Fruit fly (Drosophila melanogaster): ENCODE data around the gene CG8010.

CG8010 gene

DNA sequence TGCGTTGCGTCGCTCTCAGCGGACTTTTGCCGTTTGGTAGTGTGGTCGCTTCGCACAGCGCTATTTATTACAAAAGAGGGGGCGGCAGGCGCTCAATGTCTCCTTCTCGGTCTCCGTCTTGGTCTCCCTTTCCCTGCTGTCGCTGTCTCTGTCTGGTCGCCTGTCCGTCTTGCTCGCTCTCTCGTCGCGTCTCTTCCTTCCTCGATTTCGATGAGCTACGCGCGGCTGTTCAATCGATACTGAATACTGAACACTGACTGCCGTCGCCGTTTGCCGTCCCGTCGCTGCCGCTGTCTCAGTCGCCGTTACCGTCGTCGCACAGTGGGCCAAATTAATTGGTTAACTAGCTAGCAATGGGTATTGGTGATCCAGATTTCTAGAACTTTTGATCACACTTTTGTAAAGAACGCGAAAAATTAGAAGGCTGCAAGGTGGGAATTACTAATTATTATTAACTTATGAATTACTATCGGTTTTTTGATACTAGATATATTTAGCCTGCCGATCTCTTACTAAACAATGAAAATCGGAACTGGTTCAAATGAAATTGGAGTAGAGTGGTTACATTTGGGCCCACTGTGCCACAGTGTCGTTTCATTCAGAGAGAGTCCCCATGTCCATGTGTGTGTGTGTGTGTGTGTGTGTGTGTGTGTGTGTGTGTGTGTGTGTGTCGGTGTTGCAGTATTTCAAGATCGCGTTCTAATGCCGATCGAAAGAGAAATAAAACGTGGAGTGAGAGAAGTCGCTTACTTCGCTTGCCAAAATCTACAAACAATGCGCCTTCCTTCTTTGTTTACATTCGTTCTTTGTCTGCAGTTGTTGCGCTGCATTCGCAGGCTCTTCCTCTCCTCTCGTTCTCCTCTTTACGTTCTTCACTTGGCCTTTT is 29.4 kb upstream of the CG8010 start, which contains the start of gene CG8034 (continued):
- TF ChIP-seq grau (tag; optimal IDR thresholded peaks at IDR 0.05) (peak; percentile 97), CG6791 (GFP tag; IDR thresholded peaks at IDR 0.05; ENCODE audit: partially characterized antibody) (0 out of 3 replicates have a peak, but pooled peaks have one; percentile 42), CG32772 (GFP tag; IDR thresholded peaks at IDR 0.05) (peak; percentile 93), CG30020 (tag; optimal IDR thresholded peaks at IDR 0.05) (peak; percentile 87), Sox102F (GFP tag; optimal IDR thresholded peaks at IDR 0.05) (peak; percentile 95), CG13123 (GFP tag; optimal IDR thresholded peaks at IDR 0.05) (peak; percentile 80), CG33557 (GFP tag; optimal IDR thresholded peaks at IDR 0.05) (peak; percentile 97), CHES-1-like (GFP tag; optimal IDR thresholded peaks at IDR 0.05) (peak; percentile 96), CG1602 (GFP tag; optimal IDR thresholded peaks at IDR 0.05) (peak; percentile 94), CG42726 (GFP tag; IDR thresholded peaks at IDR 0.05; ENCODE audit: partially characterized antibody) (peak; percentile 53; the same call in 1 of the 2 replicates), shn (GFP tag; optimal IDR thresholded peaks at IDR 0.05) (peak; percentile 96), E2f2 (GFP tag; IDR thresholded peaks at IDR 0.05) (peak; percentile 80), CG7271 (tag; optimal IDR thresholded peaks at IDR 0.05) (peak; percentile 77), Asciz (GFP tag; optimal IDR thresholded peaks at IDR 0.05) (peak; percentile 93), CG17612 (GFP tag; IDR thresholded peaks at IDR 0.05) (peak; percentile 72), CG2889 (GFP tag; IDR thresholded peaks at IDR 0.05) (peak; percentile 90), stc (GFP tag; IDR thresholded peaks at IDR 0.05) (peak; percentile 92), Max (GFP tag; optimal IDR thresholded peaks at IDR 0.05) (peak; percentile 93), lmd (GFP tag; IDR thresholded peaks at IDR 0.05) (peak; percentile 97), nom (GFP tag; optimal IDR thresholded peaks at IDR 0.05) (peak; percentile 91), B-H1 (GFP tag; IDR thresholded peaks at IDR 0.05) (peak; percentile 88), Mes4 (GFP tag; optimal IDR thresholded peaks at IDR 0.05) (peak; percentile 95), CG15479 (GFP tag; optimal IDR thresholded peaks at IDR 0.05) (peak; percentile 39), CG4707 (GFP tag; optimal IDR thresholded peaks at IDR 0.05) (peak; percentile 100), Oaz (GFP tag; IDR thresholded peaks at IDR 0.05) (peak; percentile 89), gsb-n (tag; optimal IDR thresholded peaks at IDR 0.05) (peak; percentile 95), CG11456 (GFP tag; IDR thresholded peaks at IDR 0.05) (peak; percentile 91), CG4282 (GFP tag; optimal IDR thresholded peaks at IDR 0.05) (peak; percentile 91), NC2β (GFP tag; optimal IDR thresholded peaks at IDR 0.05) (peak; percentile 93), stwl (tag; optimal IDR thresholded peaks at IDR 0.05) (peak; percentile 26), chinmo (GFP tag; IDR thresholded peaks at IDR 0.05; ENCODE audit: partially characterized antibody) (peak; percentile 75; the same call in 3 of the 4 replicates), CG9797 (GFP tag; optimal IDR thresholded peaks at IDR 0.05) (peak; percentile 61), CG9932 (GFP tag; IDR thresholded peaks at IDR 0.05) (peak; percentile 96), CG11085 (GFP tag; IDR thresholded peaks at IDR 0.05) (peak; percentile 91), BtbVII (GFP tag; optimal IDR thresholded peaks at IDR 0.05) (peak; percentile 96), E2f1 (GFP tag; IDR thresholded peaks at IDR 0.05) (peak; percentile 92), kah (GFP tag; optimal IDR thresholded peaks at IDR 0.05) (peak; percentile 93), Ets97D (GFP tag; optimal IDR thresholded peaks at IDR 0.05) (peak; percentile 86), toy (GFP tag; IDR thresholded peaks at IDR 0.05) (peak; percentile 77; the same call in 1 of the 2 replicates), zf30C (GFP tag; optimal IDR thresholded peaks at IDR 0.05) (no peak), CG9437 (GFP tag; optimal IDR thresholded peaks at IDR 0.05) (peak; percentile 94), CG8281 (tag; optimal IDR thresholded peaks at IDR 0.05) (peak; percentile 89), Gug (GFP tag; IDR thresholded peaks at IDR 0.05) (peak; percentile 95), Aef1 (GFP tag; IDR thresholded peaks at IDR 0.05) (peak; percentile 93), CG11696 (GFP tag; IDR thresholded peaks at IDR 0.05) (peak; percentile 77), CG10209 (GFP tag; optimal IDR thresholded peaks at IDR 0.05) (peak; percentile 98), ranshi (GFP tag; IDR thresholded peaks at IDR 0.05) (peak; percentile 93), CG8359 (GFP tag; optimal IDR thresholded peaks at IDR 0.05; ENCODE audit: borderline replicate concordance) (peak; percentile 92)
